Fruit fly (Drosophila melanogaster): Measurements from ENCODE around the gene CG4332.

DNA sequence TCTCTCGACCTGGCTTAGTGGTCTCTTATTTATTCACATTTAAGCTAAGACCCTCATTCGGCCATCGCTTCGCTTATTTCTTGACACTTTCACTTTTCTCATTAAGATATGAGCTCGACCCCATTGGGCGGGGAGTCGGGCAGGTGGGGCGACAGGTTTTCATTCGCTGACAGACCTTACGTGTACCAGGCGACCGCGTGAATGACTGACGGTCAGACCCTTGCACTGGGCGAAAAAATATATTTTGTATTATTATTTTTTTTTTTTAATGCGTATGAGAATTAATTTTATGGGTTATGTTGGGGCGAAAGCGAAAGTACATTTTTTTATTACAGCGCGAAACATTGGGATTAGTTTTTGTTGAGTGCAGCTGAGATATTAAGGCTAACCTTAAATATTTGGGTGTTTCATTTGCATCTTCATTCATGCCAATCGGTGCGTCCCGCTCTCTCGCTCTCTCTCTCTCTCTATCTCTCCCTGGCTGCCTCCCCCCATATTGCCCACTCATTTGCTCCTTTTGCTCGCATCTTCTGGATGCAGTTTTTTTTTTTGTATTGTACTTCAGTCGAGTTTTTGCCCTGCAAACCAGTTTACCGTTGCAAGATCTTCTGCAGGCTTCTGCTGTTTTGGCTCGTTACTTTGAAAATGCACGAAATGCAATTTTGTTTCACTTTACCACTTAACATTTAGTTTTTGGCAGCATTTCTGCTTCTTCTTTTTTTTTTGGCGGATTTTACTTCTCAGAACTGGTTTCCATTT lies 17.7 kb upstream of the CG4332 start:
- TF ChIP-seq CG8478 (optimal IDR thresholded peaks at IDR 0.05) (no peak), CTCF (optimal IDR thresholded peaks at IDR 0.05) (no peak)
